Worm (Caenorhabditis elegans) whole organism, late embryonic: ENCODE results near the gene Y16B4A.2.

Experiments
- C08G9.2 ChIP-seq: sonication (generic microtip); optimal IDR thresholded peaks from 2 replicates; lab custom pipeline; 2016; ENCODE audit warnings: mild to moderate bottlenecking, missing genetic modification characterization, moderate library complexity, missing compliant biosample characterization
- C38D4.7 ChIP-seq: fragments of 200-800 bp; sonication (Bioruptor generic); optimal IDR thresholded peaks from 2 replicates; lab custom pipeline; 2018; ENCODE audit warnings: mild to moderate bottlenecking, missing genetic modification characterization, moderate library complexity, missing compliant biosample characterization
- K02D7.2 ChIP-seq: sonication (generic microtip); optimal IDR thresholded peaks from 2 replicates; lab custom pipeline; 2017; ENCODE audit warnings: mild to moderate bottlenecking, missing genetic modification characterization, missing compliant biosample characterization
- K09A11.1 ChIP-seq: sonication (generic microtip); optimal IDR thresholded peaks from 2 replicates; lab custom pipeline; 2017; ENCODE audit warnings: antibody characterized with exemption, mild to moderate bottlenecking, missing genetic modification characterization, missing compliant biosample characterization; ENCODE audit not compliant: insufficient read depth
- T23F11.4 ChIP-seq: fragments of 200-800 bp; sonication (Bioruptor generic); optimal IDR thresholded peaks from 2 replicates; lab custom pipeline; 2018; ENCODE audit warnings: mild to moderate bottlenecking, missing genetic modification characterization, missing compliant biosample characterization
- ahr-1 ChIP-seq: sonication (generic microtip); optimal IDR thresholded peaks from 2 replicates; lab custom pipeline; 2016; ENCODE audit warnings: missing genetic modification characterization, missing compliant biosample characterization
- ama-1 ChIP-seq: fragments of 150-350 bp; optimal IDR thresholded peaks from 2 replicates; lab custom pipeline; 2014
- ceh-19 ChIP-seq: fragments of 200-800 bp; sonication (Bioruptor generic); optimal IDR thresholded peaks from 2 replicates; lab custom pipeline; 2018; ENCODE audit warnings: mild to moderate bottlenecking, missing genetic modification characterization, missing compliant biosample characterization
- ceh-24 ChIP-seq: sonication (generic microtip); optimal IDR thresholded peaks from 2 replicates; lab custom pipeline; 2016; ENCODE audit warnings: mild to moderate bottlenecking, missing genetic modification characterization, missing compliant biosample characterization
- ceh-30 ChIP-seq: fragments of 150-350 bp; optimal IDR thresholded peaks from 2 replicates; lab custom pipeline; 2014; ENCODE audit warnings: missing biosample characterization, missing genetic modification characterization
- ceh-31 ChIP-seq: sonication (generic microtip); optimal IDR thresholded peaks from 2 replicates; lab custom pipeline; 2016; ENCODE audit warnings: missing genetic modification characterization, missing compliant biosample characterization
- ceh-45 ChIP-seq: fragments of 200-800 bp; sonication (Bioruptor generic); IDR thresholded peaks from 2 replicates; pipeline ENCODE4 v1.3.6; 2022; ENCODE audit warnings: missing genetic modification reagents, missing genetic modification characterization, missing compliant biosample characterization
- ceh-6 ChIP-seq: fragments of 200-800 bp; sonication (Bioruptor generic); optimal IDR thresholded peaks from 2 replicates; lab custom pipeline; 2018; ENCODE audit warnings: mild to moderate bottlenecking, missing genetic modification characterization, missing compliant biosample characterization
- che-1 ChIP-seq: sonication (generic microtip); optimal IDR thresholded peaks from 2 replicates; lab custom pipeline; 2016; ENCODE audit warnings: mild to moderate bottlenecking, missing genetic modification characterization, missing compliant biosample characterization
- elt-2 ChIP-seq: sonication (generic microtip); optimal IDR thresholded peaks from 2 replicates; lab custom pipeline; 2016; ENCODE audit warnings: missing genetic modification reagents, missing genetic modification characterization, missing compliant biosample characterization
- elt-4 ChIP-seq: sonication (generic microtip); optimal IDR thresholded peaks from 2 replicates; lab custom pipeline; 2016; ENCODE audit warnings: missing genetic modification characterization, missing compliant biosample characterization
- eyg-1 ChIP-seq: sonication (generic microtip); optimal IDR thresholded peaks from 2 replicates; lab custom pipeline; 2016; ENCODE audit warnings: missing genotype, missing genetic modification characterization, missing compliant biosample characterization
- gmeb-2 ChIP-seq: sonication (generic microtip); optimal IDR thresholded peaks from 2 replicates; lab custom pipeline; 2016; ENCODE audit warnings: missing genetic modification characterization, inconsistent platforms, missing compliant biosample characterization
- hlh-15 ChIP-seq: sonication (generic microtip); optimal IDR thresholded peaks from 2 replicates; lab custom pipeline; 2016; ENCODE audit warnings: missing genetic modification characterization, missing compliant biosample characterization
- hlh-8 ChIP-seq: sonication (generic microtip); optimal IDR thresholded peaks from 2 replicates; lab custom pipeline; 2016; ENCODE audit warnings: missing genotype, missing genetic modification characterization, missing compliant biosample characterization
- lim-6 ChIP-seq: sonication (generic microtip); optimal IDR thresholded peaks from 2 replicates; lab custom pipeline; 2016; ENCODE audit warnings: missing genetic modification characterization, missing compliant biosample characterization
- lin-11 ChIP-seq: fragments of 200-800 bp; sonication (Bioruptor generic); optimal IDR thresholded peaks from 2 replicates; lab custom pipeline; 2018; ENCODE audit warnings: mild to moderate bottlenecking, missing genetic modification characterization, missing compliant biosample characterization
- nfya-1 ChIP-seq: sonication (generic microtip); optimal IDR thresholded peaks from 2 replicates; lab custom pipeline; 2017; ENCODE audit warnings: missing genetic modification characterization, mild to moderate bottlenecking, missing compliant biosample characterization, antibody characterized with exemption, moderate library complexity
- nhr-11 ChIP-seq: fragments of 150-350 bp; optimal IDR thresholded peaks from 2 replicates; lab custom pipeline; 2014; ENCODE audit warnings: missing biosample characterization, missing genetic modification characterization
- odd-2 ChIP-seq: sonication (generic microtip); optimal IDR thresholded peaks from 2 replicates; lab custom pipeline; 2017; ENCODE audit warnings: antibody characterized with exemption, mild to moderate bottlenecking, missing genetic modification characterization, missing compliant biosample characterization
- pag-3 ChIP-seq: sonication (generic microtip); optimal IDR thresholded peaks from 2 replicates; lab custom pipeline; 2016; ENCODE audit warnings: missing compliant biosample characterization, missing genetic modification characterization, borderline replicate concordance
- pat-9 ChIP-seq: fragments of 200-800 bp; sonication (Bioruptor generic); optimal IDR thresholded peaks from 2 replicates; lab custom pipeline; 2018; ENCODE audit warnings: mild to moderate bottlenecking, missing genetic modification characterization, moderate library complexity, missing compliant biosample characterization
- pha-2 ChIP-seq: sonication (generic microtip); optimal IDR thresholded peaks from 2 replicates; lab custom pipeline; 2017; ENCODE audit warnings: mild to moderate bottlenecking, missing genetic modification characterization, missing compliant biosample characterization
- pqm-1 ChIP-seq: sonication (generic microtip); optimal IDR thresholded peaks from 2 replicates; lab custom pipeline; 2016; ENCODE audit warnings: missing genetic modification characterization, missing compliant biosample characterization
- ref-2 ChIP-seq: sonication (generic microtip); optimal IDR thresholded peaks from 2 replicates; lab custom pipeline; 2016; ENCODE audit warnings: missing genetic modification characterization, missing compliant biosample characterization
- rnt-1 ChIP-seq: sonication (generic microtip); optimal IDR thresholded peaks from 2 replicates; lab custom pipeline; 2016; ENCODE audit warnings: missing genetic modification characterization, missing compliant biosample characterization
- sox-2 ChIP-seq: fragments of 200-800 bp; sonication (Bioruptor generic); IDR thresholded peaks from 2 replicates; pipeline ENCODE4 v1.3.6; 2022; ENCODE audit warnings: missing genetic modification reagents, missing genetic modification characterization, missing compliant biosample characterization
- sox-4 ChIP-seq: sonication (generic microtip); optimal IDR thresholded peaks from 2 replicates; lab custom pipeline; 2017; ENCODE audit warnings: mild to moderate bottlenecking, missing genetic modification characterization, inconsistent platforms, missing compliant biosample characterization
- syd-9 ChIP-seq: sonication (generic microtip); optimal IDR thresholded peaks from 2 replicates; lab custom pipeline; 2016; ENCODE audit warnings: mild to moderate bottlenecking, missing genetic modification characterization, moderate library complexity, missing compliant biosample characterization
- tbx-2 ChIP-seq: sonication (generic microtip); optimal IDR thresholded peaks from 2 replicates; lab custom pipeline; 2016; ENCODE audit warnings: missing genetic modification characterization, missing compliant biosample characterization
- tbx-7 ChIP-seq: sonication (generic microtip); optimal IDR thresholded peaks from 2 replicates; lab custom pipeline; 2016; ENCODE audit warnings: missing genotype, missing genetic modification characterization, missing compliant biosample characterization
- ttx-3 ChIP-seq: sonication (generic microtip); optimal IDR thresholded peaks from 2 replicates; lab custom pipeline; 2016; ENCODE audit warnings: missing genetic modification reagents, missing genetic modification characterization, missing compliant biosample characterization
- unc-3 ChIP-seq, 2 experiments: fragments of 200-800 bp in 1 of 2; sonication (Bioruptor generic) in 1 of 2; sonication (generic microtip) in 1 of 2; conservative IDR thresholded peaks in 1 of 2; optimal IDR thresholded peaks in 1 of 2; 2 replicates each; pipeline versions ENCODE4 v1.3.6 to Lab custom; 2016 to 2022; ENCODE audit warnings: missing compliant biosample characterization in 2 of 2, missing genetic modification characterization in 2 of 2, missing genetic modification reagents in 1 of 2
- unc-42 ChIP-seq: sonication (generic microtip); optimal IDR thresholded peaks from 2 replicates; lab custom pipeline; 2016; ENCODE audit warnings: missing genotype, missing genetic modification characterization, missing compliant biosample characterization
- unc-55 ChIP-seq: sonication (generic microtip); optimal IDR thresholded peaks from 2 replicates; lab custom pipeline; 2017; ENCODE audit warnings: missing biosample characterization, missing genetic modification reagents, missing genetic modification characterization

The Y16B4A.2 gene

ce11 chrX:14739466-14739865 is 32.2 kb downstream of the Y16B4A.2 start (continued):
- TF ChIP-seq syd-9 (tag; lab: Kevin White, UChicago) (no peak), ceh-31 (tag; lab: Kevin White, UChicago) (no peak), K09A11.1 (no peak)

ce11 chrX:14737623-14738022 is 34.0 kb downstream of the Y16B4A.2 start:
- TF ChIP-seq unc-42 (tag; lab: Kevin White, UChicago) (no peak), C08G9.2 (tag; lab: Kevin White, UChicago) (no peak), elt-2 (no peak), T23F11.4 (GFP tag; lab: Kevin White, UChicago) (no peak), sox-2 (no peak), tbx-2 (tag; lab: Kevin White, UChicago) (no peak), ceh-24 (tag; lab: Kevin White, UChicago) (no peak), K02D7.2 (tag; lab: Kevin White, UChicago) (no peak), che-1 (tag; lab: Kevin White, UChicago) (no peak), hlh-8 (tag; lab: Kevin White, UChicago) (no peak), gmeb-2 (tag; lab: Kevin White, UChicago) (no peak), elt-4 (tag; lab: Kevin White, UChicago) (no peak), lim-6 (tag; lab: Kevin White, UChicago) (no peak), ceh-45 (GFP tag; lab: Robert Waterston, UW) (no peak), ceh-30 (tag; lab: Kevin White, UChicago) (no peak), unc-3 (GFP tag; conservative IDR thresholded peaks at IDR 0.05; lab: Robert Waterston, UW) (no peak), unc-3 (tag; optimal IDR thresholded peaks at IDR 0.05; lab: Kevin White, UChicago) (no peak), sox-4 (tag; lab: Kevin White, UChicago) (no peak)

ce11 chrX:14736955-14737621 is 34.6 kb downstream of the Y16B4A.2 start:
- no peak for TF ChIP-seq ceh-19 (GFP tag; lab: Kevin White, UChicago)
- no peak for TF ChIP-seq ama-1 (lab: Kevin White, UChicago)
- TF ChIP-seq ceh-31 (tag; lab: Kevin White, UChicago) = no peak
- no peak for TF ChIP-seq C38D4.7 (GFP tag; lab: Kevin White, UChicago)
- no peak for TF ChIP-seq eyg-1 (tag; lab: Kevin White, UChicago)
- TF ChIP-seq ceh-30 (tag; lab: Kevin White, UChicago) = no peak
- TF ChIP-seq ref-2 = no peak
- no peak for TF ChIP-seq hlh-15 (tag; lab: Kevin White, UChicago)
- no peak for TF ChIP-seq pqm-1 (tag; lab: Kevin White, UChicago)
- TF ChIP-seq rnt-1 (tag; lab: Kevin White, UChicago) = no peak
- TF ChIP-seq sox-2 = no peak

- TF ChIP-seq lin-11 (tag; lab: Kevin White, UChicago) = no peak
- TF ChIP-seq C08G9.2 (tag; lab: Kevin White, UChicago) = no peak
- TF ChIP-seq nhr-11 = no peak
- TF ChIP-seq ceh-24 (tag; lab: Kevin White, UChicago) = no peak
- TF ChIP-seq ceh-19 (GFP tag; lab: Kevin White, UChicago) = no peak
- TF ChIP-seq ahr-1 = no peak
- TF ChIP-seq pat-9 (tag; lab: Kevin White, UChicago) = no peak
- no peak for TF ChIP-seq sox-2
- no peak for TF ChIP-seq unc-55 (GFP tag; lab: Kevin White, UChicago)
- TF ChIP-seq nfya-1 (tag; lab: Kevin White, UChicago) = no peak
- TF ChIP-seq T23F11.4 (GFP tag; lab: Kevin White, UChicago) = no peak
- no peak for TF ChIP-seq tbx-2 (tag; lab: Kevin White, UChicago)
- TF ChIP-seq odd-2 = no peak
- TF ChIP-seq pag-3 (tag; lab: Kevin White, UChicago) = no peak
- TF ChIP-seq rnt-1 (tag; lab: Kevin White, UChicago) = no peak
- no peak for TF ChIP-seq sox-4 (tag; lab: Kevin White, UChicago)
- no peak for TF ChIP-seq pha-2
- no peak for TF ChIP-seq ceh-6 (GFP tag; lab: Kevin White, UChicago)
- no peak for TF ChIP-seq tbx-7
- TF ChIP-seq ttx-3 = no peak
These were observed 35.4 kb downstream of the Y16B4A.2 start for ce11 chrX:14736220-14736619.
